Worm (Caenorhabditis elegans): ENCODE measurements around the gene Y82E9BR.5.

DNA sequence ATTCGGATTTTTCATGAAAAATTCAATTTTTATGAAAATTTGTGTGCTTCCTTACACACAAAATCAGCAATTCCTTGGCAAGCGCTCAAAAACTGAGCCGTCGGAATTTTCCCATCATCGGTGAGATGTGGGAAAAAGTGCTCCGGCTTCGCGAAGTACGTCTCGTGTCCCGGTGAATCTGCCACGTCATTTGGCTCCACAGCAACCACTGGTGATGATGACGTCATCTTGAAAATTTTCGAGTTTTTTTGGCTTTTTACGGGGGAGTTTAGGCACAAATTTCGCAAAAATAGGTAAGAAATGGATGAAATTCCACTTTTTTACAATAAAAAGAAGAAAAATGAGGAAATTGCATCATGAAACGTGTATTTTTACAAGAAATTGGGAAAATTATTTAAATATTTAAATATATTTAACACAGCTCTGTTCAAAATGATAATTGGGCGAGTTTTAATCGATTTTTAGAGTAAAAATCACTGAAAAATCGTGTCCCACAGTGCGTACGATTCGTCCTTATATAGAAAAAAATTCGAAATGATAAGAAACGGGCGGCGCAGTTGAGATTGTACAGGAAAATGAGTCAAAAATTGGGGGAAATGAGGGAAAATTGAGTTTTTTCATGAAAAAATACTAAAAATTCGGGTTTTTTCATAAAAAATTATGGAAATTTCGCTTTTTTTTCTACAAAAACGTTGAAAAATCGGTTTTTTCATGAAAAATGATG is 29.9 kb downstream of the Y82E9BR.5 start, which contains the start of gene Y82E9BR.14:
- no peak for TF ChIP-seq lin-13 (GFP tag; optimal IDR thresholded peaks at IDR 0.05)
- TF ChIP-seq elt-3 (tag; optimal IDR thresholded peaks at IDR 0.05): no peak
- TF ChIP-seq mdl-1 (tag; optimal IDR thresholded peaks at IDR 0.05): no peak
- no peak for TF ChIP-seq ztf-11 (tag; optimal IDR thresholded peaks at IDR 0.05)
- no peak for TF ChIP-seq unc-62 (GFP tag; optimal IDR thresholded peaks at IDR 0.05)
- TF ChIP-seq Y55F3AM.14 (GFP tag; optimal IDR thresholded peaks at IDR 0.05): no peak
- TF ChIP-seq lin-11 (tag; optimal IDR thresholded peaks at IDR 0.05): no peak
- TF ChIP-seq lin-39 (tag; optimal IDR thresholded peaks at IDR 0.05): no peak
- no peak for TF ChIP-seq ztf-4 (tag; optimal IDR thresholded peaks at IDR 0.05)
- TF ChIP-seq ceh-16 (tag; optimal IDR thresholded peaks at IDR 0.05): no peak
- no peak for TF ChIP-seq snpc-4 (tag; optimal IDR thresholded peaks at IDR 0.05)
- no peak for TF ChIP-seq unc-55 (GFP tag; optimal IDR thresholded peaks at IDR 0.05)
- TF ChIP-seq dmd-4 (tag; optimal IDR thresholded peaks at IDR 0.05): no peak
- no peak for TF ChIP-seq nhr-25 (tag; optimal IDR thresholded peaks at IDR 0.05)
